Fruit fly (Drosophila melanogaster): ENCODE measurements around the gene CG10013.

DNA sequence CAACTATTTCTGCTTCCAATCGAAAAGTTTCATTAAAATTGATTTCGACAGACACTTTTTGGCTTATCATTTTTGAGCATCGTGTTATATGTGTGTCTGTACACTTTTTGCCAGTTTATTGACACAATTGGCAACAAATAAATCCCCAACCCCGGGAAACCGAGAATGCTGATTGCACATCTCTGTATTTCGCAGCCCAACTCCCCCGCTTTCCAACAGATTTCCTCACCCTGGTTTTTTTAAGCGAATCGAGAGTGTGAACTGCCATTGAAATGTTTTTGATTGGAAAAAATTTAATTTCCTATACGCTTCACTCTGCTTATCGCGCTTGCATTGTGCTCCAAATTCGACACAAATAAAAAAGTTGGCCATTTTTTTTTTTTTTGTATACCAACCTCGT is 3.5 kb downstream of the CG10013 start:
- TF ChIP-seq CG8478 (optimal IDR thresholded peaks at IDR 0.05), result no peak
- no peak for TF ChIP-seq CTCF (optimal IDR thresholded peaks at IDR 0.05)
